Worm (Caenorhabditis elegans): ENCODE results near the gene F23A7.1.

Gene F23A7.1

DNA sequence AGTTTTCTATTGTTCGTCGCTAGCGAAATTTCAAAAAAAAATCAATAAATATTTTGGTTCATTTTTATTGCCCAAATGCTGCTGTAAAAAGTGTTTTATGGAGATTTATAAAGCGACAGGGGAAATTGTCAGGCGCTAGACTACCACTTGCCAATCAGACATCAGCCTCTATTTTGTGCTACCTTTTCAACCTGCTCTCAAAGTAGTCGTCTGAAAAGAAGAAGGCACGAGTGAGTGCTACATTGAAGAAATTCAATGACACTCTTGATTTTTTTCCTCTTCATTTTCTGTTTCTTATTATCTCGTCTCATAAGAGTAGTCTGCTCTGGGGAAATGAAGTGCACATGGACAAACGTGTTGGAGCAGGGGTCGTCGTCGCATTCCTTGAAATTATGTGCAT is 11.3 kb upstream of the F23A7.1 start (continued):
- TF ChIP-seq jun-1 (tag; optimal IDR thresholded peaks at IDR 0.05) (peak; percentile 81), ztf-11 (tag; optimal IDR thresholded peaks at IDR 0.05) (no peak), ceh-82 (tag; optimal IDR thresholded peaks at IDR 0.05) (peak; percentile 49), nhr-11 (tag; optimal IDR thresholded peaks at IDR 0.05) (peak; percentile 50), elt-3 (tag; optimal IDR thresholded peaks at IDR 0.05) (no peak), ama-1 (optimal IDR thresholded peaks at IDR 0.05) (no peak), nhr-76 (tag; optimal IDR thresholded peaks at IDR 0.05) (no peak), snpc-4 (tag; optimal IDR thresholded peaks at IDR 0.05) (peak; percentile 60), ztf-4 (tag; optimal IDR thresholded peaks at IDR 0.05) (no peak), egl-5 (tag; optimal IDR thresholded peaks at IDR 0.05) (peak; percentile 20), unc-62 (GFP tag; optimal IDR thresholded peaks at IDR 0.05) (no peak), nhr-67 (tag; optimal IDR thresholded peaks at IDR 0.05) (no peak), ceh-16 (tag; optimal IDR thresholded peaks at IDR 0.05) (no peak), ceh-28 (tag; optimal IDR thresholded peaks at IDR 0.05) (peak; percentile 95), nhr-23 (tag; optimal IDR thresholded peaks at IDR 0.05) (peak; percentile 56), lin-15B (tag; optimal IDR thresholded peaks at IDR 0.05) (no peak)

DNA sequence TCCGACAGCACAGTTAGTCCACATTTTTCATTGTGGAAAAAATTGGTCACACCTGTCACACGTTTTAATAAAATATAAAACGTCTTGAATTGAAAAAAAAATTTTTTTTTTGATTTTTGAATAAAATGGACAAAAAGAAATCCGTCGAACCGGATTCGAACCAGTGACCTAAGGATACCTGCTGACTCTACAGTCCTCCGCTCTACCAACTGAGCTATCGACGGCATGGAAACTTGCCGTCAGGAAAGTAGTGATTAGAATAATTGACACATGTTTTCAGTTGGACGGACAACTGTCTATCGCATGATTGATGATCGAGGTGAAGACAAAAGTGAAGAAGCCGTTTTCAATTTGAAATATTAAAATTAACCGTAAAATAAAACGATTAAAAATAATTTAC is 9.1 kb upstream of the F23A7.1 start:
- TF ChIP-seq ceh-16 (tag; optimal IDR thresholded peaks at IDR 0.05) = no peak
- TF ChIP-seq fkh-10 (GFP tag; optimal IDR thresholded peaks at IDR 0.05) = no peak
- no peak for TF ChIP-seq elt-2 (tag; optimal IDR thresholded peaks at IDR 0.05)
- TF ChIP-seq ama-1 (optimal IDR thresholded peaks at IDR 0.05) = no peak
- TF ChIP-seq R02D3.7 (tag; optimal IDR thresholded peaks at IDR 0.05) = no peak
- TF ChIP-seq sea-2 (GFP tag; optimal IDR thresholded peaks at IDR 0.05) = no peak

DNA sequence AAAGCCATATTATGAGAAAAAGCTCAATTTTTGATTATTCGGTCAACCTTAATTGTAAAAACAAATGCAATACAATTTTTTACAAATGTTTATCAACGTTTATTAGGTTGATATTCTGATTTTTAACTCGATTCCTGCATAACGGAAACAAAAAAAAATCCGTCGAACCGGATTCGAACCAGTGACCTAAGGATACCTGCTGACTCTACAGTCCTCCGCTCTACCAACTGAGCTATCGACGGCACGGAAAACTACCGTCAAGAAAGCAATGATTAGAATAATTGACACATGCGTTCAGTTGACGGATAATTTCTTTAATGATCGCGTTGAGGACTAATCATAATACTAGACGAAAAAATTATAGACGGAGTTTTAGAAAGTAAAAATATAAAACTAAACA is 8.5 kb upstream of the F23A7.1 start:
- TF ChIP-seq egl-5 (tag; optimal IDR thresholded peaks at IDR 0.05) (no peak), aly-2 (tag; optimal IDR thresholded peaks at IDR 0.05) (no peak), pqm-1 (tag; optimal IDR thresholded peaks at IDR 0.05) (no peak), hmg-11 (tag; optimal IDR thresholded peaks at IDR 0.05) (no peak), mdl-1 (tag; optimal IDR thresholded peaks at IDR 0.05) (no peak), skn-1 (tag; optimal IDR thresholded peaks at IDR 0.05) (no peak), nhr-23 (tag; optimal IDR thresholded peaks at IDR 0.05) (no peak), ceh-9 (tag; optimal IDR thresholded peaks at IDR 0.05) (no peak), nhr-76 (tag; optimal IDR thresholded peaks at IDR 0.05) (no peak), fkh-10 (GFP tag; optimal IDR thresholded peaks at IDR 0.05) (no peak), nhr-67 (tag; optimal IDR thresholded peaks at IDR 0.05) (no peak), nhr-25 (tag; optimal IDR thresholded peaks at IDR 0.05) (no peak), ama-1 (optimal IDR thresholded peaks at IDR 0.05) (no peak), unc-39 (tag; optimal IDR thresholded peaks at IDR 0.05) (no peak), nhr-12 (tag; optimal IDR thresholded peaks at IDR 0.05) (no peak)

DNA sequence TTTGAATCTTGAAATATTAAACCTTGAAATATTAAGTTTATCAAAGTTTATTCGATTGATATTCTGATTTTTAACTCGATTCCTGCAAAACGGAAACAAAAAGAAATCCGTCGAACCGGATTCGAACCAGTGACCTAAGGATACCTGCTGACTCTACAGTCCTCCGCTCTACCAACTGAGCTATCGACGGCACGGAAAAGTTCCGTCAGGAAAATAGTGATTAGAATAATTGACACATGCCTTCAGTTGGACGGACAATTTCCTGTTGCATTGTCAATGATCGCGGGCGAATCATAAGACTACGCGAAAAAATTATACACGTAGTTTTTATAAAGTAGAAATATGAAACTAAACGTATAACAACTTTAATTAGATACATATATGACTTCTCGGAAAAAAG is 8.1 kb upstream of the F23A7.1 start:
- TF ChIP-seq fkh-10 (GFP tag; optimal IDR thresholded peaks at IDR 0.05) (no peak), snpc-4 (tag; optimal IDR thresholded peaks at IDR 0.05) (no peak), tbx-2 (tag; optimal IDR thresholded peaks at IDR 0.05) (no peak)

ce11 chrX:16209660-16210059 is 7.5 kb upstream of the F23A7.1 start:
- TF ChIP-seq mml-1 (tag; optimal IDR thresholded peaks at IDR 0.05) (peak; percentile 41), zag-1 (tag; optimal IDR thresholded peaks at IDR 0.05) (peak; percentile 12), nhr-67 (tag; optimal IDR thresholded peaks at IDR 0.05) (peak; percentile 56), nhr-77 (tag; optimal IDR thresholded peaks at IDR 0.05) (peak; percentile 90), sea-2 (GFP tag; optimal IDR thresholded peaks at IDR 0.05) (peak; percentile 19), nhr-23 (tag; optimal IDR thresholded peaks at IDR 0.05) (peak; percentile 79), mdl-1 (tag; optimal IDR thresholded peaks at IDR 0.05) (peak; percentile 3), nhr-43 (tag; optimal IDR thresholded peaks at IDR 0.05; ENCODE audit: poor library complexity, severe bottlenecking) (peak; percentile 89), egl-27 (tag; optimal IDR thresholded peaks at IDR 0.05) (no peak), snpc-4 (tag; optimal IDR thresholded peaks at IDR 0.05) (peak; percentile 87), ceh-9 (tag; optimal IDR thresholded peaks at IDR 0.05) (no peak), nhr-12 (tag; optimal IDR thresholded peaks at IDR 0.05) (no peak), elt-3 (tag; optimal IDR thresholded peaks at IDR 0.05) (peak in 1 of 3 experiments; percentile 86), daf-12 (tag; optimal IDR thresholded peaks at IDR 0.05) (no peak), lsy-12 (tag; optimal IDR thresholded peaks at IDR 0.05) (peak; percentile 56), unc-62 (GFP tag; optimal IDR thresholded peaks at IDR 0.05) (peak; percentile 4), ztf-11 (tag; optimal IDR thresholded peaks at IDR 0.05) (peak; percentile 17), ceh-28 (tag; optimal IDR thresholded peaks at IDR 0.05) (peak; percentile 75), nfya-1 (tag; optimal IDR thresholded peaks at IDR 0.05; ENCODE audit: insufficient read depth) (peak; percentile 73), ceh-16 (tag; optimal IDR thresholded peaks at IDR 0.05) (peak; percentile 54), nhr-28 (tag; optimal IDR thresholded peaks at IDR 0.05) (peak; percentile 24), elt-1 (tag; optimal IDR thresholded peaks at IDR 0.05) (peak; percentile 34), lin-15B (tag; optimal IDR thresholded peaks at IDR 0.05) (peak; percentile 3), nhr-76 (tag; optimal IDR thresholded peaks at IDR 0.05) (peak; percentile 4), ZK546.5 (tag; optimal IDR thresholded peaks at IDR 0.05) (no peak), fkh-2 (tag; optimal IDR thresholded peaks at IDR 0.05) (no peak), egl-5 (tag; optimal IDR thresholded peaks at IDR 0.05) (peak; percentile 58), pqm-1 (tag; optimal IDR thresholded peaks at IDR 0.05) (no peak), R02D3.7 (tag; optimal IDR thresholded peaks at IDR 0.05) (peak; percentile 54), nhr-11 (tag; optimal IDR thresholded peaks at IDR 0.05) (peak; percentile 13), eor-1 (tag; optimal IDR thresholded peaks at IDR 0.05) (peak in 1 of 2 experiments; percentile 49)

Data from whole organism, L3 larva.